Worm (Caenorhabditis elegans) whole organism, young adult: Measurements from ENCODE around the gene flp-11.

Source experiments
- C06A6.2 ChIP-seq: fragments of 200-800 bp; sonication (Bioruptor generic); conservative IDR thresholded peaks from 2 replicates; pipeline ENCODE4 v1.3.6; 2022; ENCODE audit warnings: missing genetic modification characterization, missing compliant biosample characterization
- C17E4.6 ChIP-seq: fragments of 200-800 bp; sonication (Bioruptor generic); IDR thresholded peaks from 2 replicates; pipeline ENCODE4 v1.3.6; 2022; ENCODE audit warnings: missing genetic modification reagents, missing genetic modification characterization, missing compliant biosample characterization
- D2030.7 ChIP-seq: fragments of 200-800 bp; sonication (Bioruptor generic); IDR thresholded peaks from 2 replicates; pipeline ENCODE4 v1.3.6; 2022; ENCODE audit warnings: missing genetic modification reagents, missing genetic modification characterization, missing compliant biosample characterization
- F33H1.4 ChIP-seq: fragments of 200-800 bp; sonication (Bioruptor generic); IDR thresholded peaks from 2 replicates; pipeline ENCODE4 v1.3.6; 2022; ENCODE audit warnings: missing genetic modification reagents, missing genetic modification characterization, missing compliant biosample characterization
- F49E8.2 ChIP-seq: sonication (generic microtip); optimal IDR thresholded peaks from 3 replicates; lab custom pipeline; 2017; ENCODE audit warnings: missing genetic modification characterization, mild to moderate bottlenecking, missing compliant biosample characterization, antibody characterized with exemption, moderate library complexity; ENCODE audit not compliant: insufficient read depth
- K11D2.4 ChIP-seq: fragments of 200-800 bp; sonication (Bioruptor generic); IDR thresholded peaks from 2 replicates; pipeline ENCODE4 v1.3.6; 2022; ENCODE audit warnings: missing genetic modification reagents, missing genetic modification characterization, missing compliant biosample characterization
- Y53G8AR.9 ChIP-seq: fragments of 200-800 bp; sonication (Bioruptor generic); conservative IDR thresholded peaks from 2 replicates; pipeline ENCODE4 v1.3.6; 2022; ENCODE audit warnings: missing genetic modification reagents, missing genetic modification characterization, missing compliant biosample characterization
- Y56A3A.18 ChIP-seq: fragments of 200-800 bp; sonication (Bioruptor generic); IDR thresholded peaks from 2 replicates; pipeline ENCODE4 v1.3.6; 2022; ENCODE audit warnings: missing genetic modification reagents, missing genetic modification characterization, missing compliant biosample characterization
- Y79H2A.3 ChIP-seq: fragments of 200-800 bp; sonication (Bioruptor generic); conservative IDR thresholded peaks from 2 replicates; pipeline ENCODE4 v1.3.6; 2022; ENCODE audit warnings: missing genetic modification reagents, missing genetic modification characterization, missing compliant biosample characterization
- ZK185.1 ChIP-seq: sonication (generic microtip); optimal IDR thresholded peaks from 2 replicates; lab custom pipeline; 2016; ENCODE audit warnings: mild to moderate bottlenecking, missing genetic modification characterization, missing compliant biosample characterization; ENCODE audit not compliant: poor library complexity, severe bottlenecking
- aptf-2 ChIP-seq: fragments of 200-800 bp; sonication (Bioruptor generic); conservative IDR thresholded peaks from 2 replicates; pipeline ENCODE4 v1.3.6; 2022; ENCODE audit warnings: missing genetic modification reagents, missing genetic modification characterization, missing compliant biosample characterization
- athp-1 ChIP-seq: sonication (generic microtip); optimal IDR thresholded peaks from 2 replicates; lab custom pipeline; 2017; ENCODE audit warnings: mild to moderate bottlenecking, missing genetic modification characterization, missing compliant biosample characterization
- attf-3 ChIP-seq: fragments of 200-800 bp; sonication (Bioruptor generic); conservative IDR thresholded peaks from 2 replicates; pipeline ENCODE4 v1.3.6; 2022; ENCODE audit warnings: missing genetic modification reagents, missing genetic modification characterization, missing compliant biosample characterization
- attf-5 ChIP-seq: fragments of 200-800 bp; sonication (Bioruptor generic); optimal IDR thresholded peaks from 2 replicates; lab custom pipeline; 2018; ENCODE audit warnings: mild to moderate bottlenecking, missing genetic modification characterization, missing compliant biosample characterization
- bed-2 ChIP-seq: fragments of 200-800 bp; sonication (Bioruptor generic); IDR thresholded peaks from 2 replicates; pipeline ENCODE4 v1.3.6; 2022; ENCODE audit warnings: missing genetic modification reagents, missing genetic modification characterization, missing compliant biosample characterization
- cebp-1 ChIP-seq, 2 experiments: fragments of 200-800 bp in 1 of 2; sonication (Bioruptor generic) in 1 of 2; sonication (generic microtip) in 1 of 2; IDR thresholded peaks in 1 of 2; optimal IDR thresholded peaks in 1 of 2; 2 replicates each; pipeline versions ENCODE4 v1.3.6 to Lab custom; 2017 to 2022; ENCODE audit warnings: missing compliant biosample characterization in 2 of 2, missing genetic modification characterization in 2 of 2, mild to moderate bottlenecking in 1 of 2, missing genetic modification reagents in 1 of 2, moderate library complexity in 1 of 2
- ceh-79 ChIP-seq: sonication (generic microtip); optimal IDR thresholded peaks from 2 replicates; lab custom pipeline; 2017; ENCODE audit warnings: mild to moderate bottlenecking, missing genetic modification characterization, missing compliant biosample characterization
- dox-1 ChIP-seq: fragments of 200-800 bp; sonication (Bioruptor generic); IDR thresholded peaks from 2 replicates; pipeline ENCODE4 v1.3.6; 2022; ENCODE audit warnings: missing genetic modification reagents, missing genetic modification characterization, missing compliant biosample characterization
- egl-18 ChIP-seq: fragments of 200-800 bp; sonication (Bioruptor generic); IDR thresholded peaks from 2 replicates; pipeline ENCODE4 v1.3.6; 2022; ENCODE audit warnings: missing genetic modification reagents, missing genetic modification characterization, missing compliant biosample characterization
- ekl-4 ChIP-seq: fragments of 200-800 bp; sonication (Bioruptor generic); IDR thresholded peaks from 2 replicates; pipeline ENCODE4 v1.3.6; 2022; ENCODE audit warnings: missing genetic modification reagents, missing genetic modification characterization, missing compliant biosample characterization
- ets-4 ChIP-seq: fragments of 200-800 bp; sonication (Bioruptor generic); optimal IDR thresholded peaks from 2 replicates; lab custom pipeline; 2018; ENCODE audit warnings: mild to moderate bottlenecking, missing genetic modification characterization, missing compliant biosample characterization
- fkh-3 ChIP-seq: sonication (generic microtip); optimal IDR thresholded peaks from 2 replicates; lab custom pipeline; 2016; ENCODE audit warnings: mild to moderate bottlenecking, missing genetic modification characterization, missing compliant biosample characterization
- gei-17 ChIP-seq: fragments of 200-800 bp; sonication (Bioruptor generic); optimal IDR thresholded peaks from 2 replicates; lab custom pipeline; 2018; ENCODE audit warnings: mild to moderate bottlenecking, missing genetic modification characterization, missing compliant biosample characterization
- hlh-12 ChIP-seq: sonication (generic microtip); optimal IDR thresholded peaks from 2 replicates; lab custom pipeline; 2016; ENCODE audit warnings: missing genetic modification characterization, missing compliant biosample characterization
- hlh-26 ChIP-seq: fragments of 200-800 bp; sonication (Bioruptor generic); conservative IDR thresholded peaks from 2 replicates; pipeline ENCODE4 v1.3.6; 2022; ENCODE audit warnings: missing genetic modification reagents, missing genetic modification characterization, missing compliant biosample characterization
- hmg-1.2 ChIP-seq: fragments of 200-800 bp; sonication (Bioruptor generic); IDR thresholded peaks from 2 replicates; pipeline ENCODE4 v1.3.6; 2022; ENCODE audit warnings: missing genetic modification reagents, missing genetic modification characterization, missing compliant biosample characterization
- hrde-1 ChIP-seq: sonication (generic microtip); optimal IDR thresholded peaks from 2 replicates; lab custom pipeline; 2016; ENCODE audit warnings: missing genetic modification characterization, mild to moderate bottlenecking, missing compliant biosample characterization, moderate library complexity, missing genotype, missing genetic modification reagents, borderline replicate concordance
- hsf-1 ChIP-seq: fragments of 200-800 bp; sonication (Bioruptor generic); IDR thresholded peaks from 2 replicates; pipeline ENCODE4 v1.3.6; 2022; ENCODE audit warnings: missing genetic modification reagents, missing genetic modification characterization, missing compliant biosample characterization
- let-526 ChIP-seq: fragments of 200-800 bp; sonication (Bioruptor generic); IDR thresholded peaks from 2 replicates; pipeline ENCODE4 v1.3.6; 2022; ENCODE audit warnings: missing genetic modification reagents, missing genetic modification characterization, missing compliant biosample characterization
- let-607 ChIP-seq, 2 experiments: fragments of 200-800 bp in 1 of 2; sonication (Bioruptor generic) in 1 of 2; sonication (generic microtip) in 1 of 2; optimal IDR thresholded peaks; 2 replicates each; lab custom pipeline; 2016 to 2018; ENCODE audit warnings: mild to moderate bottlenecking in 2 of 2, missing compliant biosample characterization in 2 of 2, missing genetic modification characterization in 2 of 2, moderate library complexity in 2 of 2, missing genotype in 1 of 2
- lin-35 ChIP-seq, 3 experiments: fragments of 150-350 bp in 2 of 3; sonication (generic microtip) in 1 of 3; optimal IDR thresholded peaks; 2 replicates each; lab custom pipeline; 2014 to 2018; ENCODE audit warnings: missing biosample characterization in 3 of 3, missing genetic modification characterization in 3 of 3, missing genetic modification reagents in 3 of 3
- lin-40 ChIP-seq: sonication (generic microtip); optimal IDR thresholded peaks from 2 replicates; lab custom pipeline; 2016; ENCODE audit warnings: missing genetic modification characterization, mild to moderate bottlenecking, missing compliant biosample characterization, missing genotype, missing genetic modification reagents
- lin-54 ChIP-seq: fragments of 200-800 bp; sonication (Bioruptor generic); optimal IDR thresholded peaks from 2 replicates; lab custom pipeline; 2018; ENCODE audit warnings: mild to moderate bottlenecking, missing genetic modification characterization, missing compliant biosample characterization
- madf-10 ChIP-seq: sonication (generic microtip); optimal IDR thresholded peaks from 2 replicates; lab custom pipeline; 2016; ENCODE audit warnings: mild to moderate bottlenecking, missing genetic modification characterization, missing compliant biosample characterization
- mcd-1 ChIP-seq: fragments of 200-800 bp; sonication (Bioruptor generic); IDR thresholded peaks from 2 replicates; pipeline ENCODE4 v1.3.6; 2022; ENCODE audit warnings: missing genetic modification reagents, missing genetic modification characterization, missing compliant biosample characterization
- mxl-1 ChIP-seq: sonication (generic microtip); optimal IDR thresholded peaks from 2 replicates; lab custom pipeline; 2016; ENCODE audit warnings: missing genetic modification characterization, missing compliant biosample characterization
- nfyb-1 ChIP-seq: fragments of 200-800 bp; sonication (Bioruptor generic); IDR thresholded peaks from 2 replicates; pipeline ENCODE4 v1.3.6; 2022; ENCODE audit warnings: missing genetic modification reagents, missing genetic modification characterization, missing compliant biosample characterization
- nhr-80 ChIP-seq: sonication (generic microtip); optimal IDR thresholded peaks from 2 replicates; lab custom pipeline; 2016; ENCODE audit warnings: missing genetic modification characterization, missing compliant biosample characterization
- pbrm-1 ChIP-seq: fragments of 200-800 bp; sonication (Bioruptor generic); IDR thresholded peaks from 2 replicates; pipeline ENCODE4 v1.3.6; 2022; ENCODE audit warnings: missing genetic modification reagents, missing genetic modification characterization, missing compliant biosample characterization
- rec-8 ChIP-seq, 2 experiments: sonication (generic microtip); optimal IDR thresholded peaks; 2 replicates each; lab custom pipeline; 2016; ENCODE audit warnings: mild to moderate bottlenecking in 2 of 2, missing genetic modification characterization in 2 of 2, missing genetic modification reagents in 2 of 2, missing genotype in 2 of 2, missing biosample characterization in 1 of 2, missing compliant biosample characterization in 1 of 2, moderate library complexity in 1 of 2
- snpc-1.1 ChIP-seq: sonication (generic microtip); optimal IDR thresholded peaks from 2 replicates; lab custom pipeline; 2017; ENCODE audit warnings: missing genetic modification characterization, mild to moderate bottlenecking, missing compliant biosample characterization, antibody characterized with exemption, moderate library complexity, missing genotype, missing genetic modification reagents; ENCODE audit not compliant: insufficient read depth
- snpc-3.4 ChIP-seq: sonication (generic microtip); optimal IDR thresholded peaks from 2 replicates; lab custom pipeline; 2017; ENCODE audit warnings: missing genetic modification characterization, mild to moderate bottlenecking, missing compliant biosample characterization, antibody characterized with exemption, moderate library complexity, missing genotype, missing genetic modification reagents
- snpc-4 ChIP-seq, 5 experiments: fragments of 150-350 bp in 1 of 5; sonication (generic microtip) in 4 of 5; optimal IDR thresholded peaks; 2 replicates each; lab custom pipeline; 2014 to 2018; ENCODE audit warnings: missing genetic modification characterization in 5 of 5, missing biosample characterization in 3 of 5, antibody characterized with exemption in 2 of 5, mild to moderate bottlenecking in 2 of 5, missing compliant biosample characterization in 2 of 5, missing genotype in 2 of 5, moderate library complexity in 2 of 5, missing genetic modification reagents in 1 of 5
- tbp1 ChIP-seq: fragments of 200-800 bp; sonication (Bioruptor generic); optimal IDR thresholded peaks from 2 replicates; lab custom pipeline; 2018; ENCODE audit warnings: mild to moderate bottlenecking, missing genetic modification characterization, missing compliant biosample characterization
- unc-130 ChIP-seq: sonication (generic microtip); optimal IDR thresholded peaks from 2 replicates; lab custom pipeline; 2016; ENCODE audit warnings: missing genetic modification reagents, missing genetic modification characterization, missing compliant biosample characterization
- ztf-3 ChIP-seq: fragments of 200-800 bp; sonication (Bioruptor generic); optimal IDR thresholded peaks from 2 replicates; lab custom pipeline; 2018; ENCODE audit warnings: mild to moderate bottlenecking, missing genetic modification characterization, missing compliant biosample characterization

Gene flp-11

ce11 chrX:4706755-4707226 is 28.9 kb upstream of the flp-11 start, which contains the start of gene dhhc-10:
TSS of gene dhhc-10 (plus strand) at chrX:4707176.
- peak; percentile 7 for TF ChIP-seq tbp1 (GFP tag; lab: Kevin White, UChicago)
- no peak for TF ChIP-seq hmg-1.2 (GFP tag; lab: Robert Waterston, UW)
- no peak for TF ChIP-seq snpc-3.4 (tag; lab: Kevin White, UChicago)
- TF ChIP-seq fkh-3 = no peak
- peak; percentile 29; the same call in 1 of the 2 replicates for TF ChIP-seq mcd-1 (GFP tag; lab: Robert Waterston, UW)
- TF ChIP-seq attf-3 (GFP tag; lab: Robert Waterston, UW) = no peak
- TF ChIP-seq ZK185.1 = peak; percentile 45
- 0 out of 2 replicates have a peak, but pooled peaks have one; percentile 35 for TF ChIP-seq pbrm-1 (GFP tag; lab: Robert Waterston, UW)
- TF ChIP-seq C17E4.6 = no peak
- no peak for TF ChIP-seq athp-1 (tag; lab: Kevin White, UChicago)
- TF ChIP-seq K11D2.4 (GFP tag; lab: Robert Waterston, UW) = no peak
- TF ChIP-seq ztf-3 = no peak
- TF ChIP-seq cebp-1 (GFP tag; IDR thresholded peaks at IDR 0.05; lab: Robert Waterston, UW) = no peak
- peak; percentile 59 for TF ChIP-seq cebp-1 (tag; optimal IDR thresholded peaks at IDR 0.05; lab: Kevin White, UChicago)
- peak; percentile 9 for TF ChIP-seq attf-5 (GFP tag; lab: Kevin White, UChicago)
- no peak for TF ChIP-seq ekl-4 (GFP tag; lab: Robert Waterston, UW)
- no peak for TF ChIP-seq hlh-26 (GFP tag; lab: Robert Waterston, UW)
- peak; percentile 97 for TF ChIP-seq nhr-80 (tag; lab: Kevin White, UChicago)
- TF ChIP-seq F49E8.2 = no peak
- TF ChIP-seq snpc-4 (GFP tag; optimal IDR thresholded peaks at IDR 0.05; lab: Kevin White, UChicago) = no peak
- TF ChIP-seq snpc-4 (tag; optimal IDR thresholded peaks at IDR 0.05; lab: Kevin White, UChicago) = peak in 2 of 4 experiments; percentile 2 to 8
- TF ChIP-seq Y56A3A.18 (GFP tag; lab: Robert Waterston, UW) = no peak
- no peak for TF ChIP-seq let-526
- TF ChIP-seq ets-4 (GFP tag; lab: Kevin White, UChicago) = peak; percentile 77
- TF ChIP-seq hlh-12 (tag; lab: Kevin White, UChicago) = no peak
- no peak for TF ChIP-seq Y53G8AR.9
- peak; percentile 88 to 91 for TF ChIP-seq let-607 (tag; optimal IDR thresholded peaks at IDR 0.05; lab: Kevin White, UChicago)
- TF ChIP-seq F33H1.4 (GFP tag; lab: Robert Waterston, UW) = no peak
- TF ChIP-seq lin-35 (GFP tag; optimal IDR thresholded peaks at IDR 0.05; lab: Kevin White, UChicago) = peak in 1 of 3 experiments; percentile 21
- TF ChIP-seq lin-40 = peak; percentile 23
- TF ChIP-seq nfyb-1 (GFP tag; lab: Robert Waterston, UW) = no peak
- TF ChIP-seq rec-8 (tag; optimal IDR thresholded peaks at IDR 0.05; lab: Kevin White, UChicago) = no peak
- no peak for TF ChIP-seq Y79H2A.3 (GFP tag; lab: Robert Waterston, UW)
- TF ChIP-seq C06A6.2 (GFP tag; lab: Robert Waterston, UW) = no peak
- no peak for TF ChIP-seq mxl-1
- TF ChIP-seq bed-2 (GFP tag; lab: Robert Waterston, UW) = no peak
- TF ChIP-seq dox-1 (GFP tag; lab: Robert Waterston, UW) = peak; percentile 71
- no peak for TF ChIP-seq egl-18 (GFP tag; lab: Robert Waterston, UW)
- TF ChIP-seq aptf-2 (GFP tag; lab: Robert Waterston, UW) = no peak
- TF ChIP-seq unc-130 = no peak
- TF ChIP-seq snpc-1.1 = no peak
- TF ChIP-seq lin-54 = peak; percentile 8
- no peak for TF ChIP-seq hsf-1 (GFP tag; lab: Robert Waterston, UW)
- no peak for TF ChIP-seq gei-17
- no peak for TF ChIP-seq ceh-79
- no peak for TF ChIP-seq hrde-1 (tag; lab: Kevin White, UChicago)
- no peak for TF ChIP-seq D2030.7
- no peak for TF ChIP-seq madf-10
